Worm (Caenorhabditis elegans) whole organism, mixed stage, embryonic: ENCODE measurements around the gene K12H6.8.

Source experiments
- M03D4.4 ChIP-seq: sonication (generic microtip); optimal IDR thresholded peaks from 2 replicates; lab custom pipeline; 2017; ENCODE audit warnings: mild to moderate bottlenecking, missing genetic modification characterization, missing compliant biosample characterization
- bed-3 ChIP-seq: fragments of 200-800 bp; sonication (Bioruptor generic); optimal IDR thresholded peaks from 3 replicates; lab custom pipeline; 2018; ENCODE audit warnings: mild to moderate bottlenecking, missing genetic modification characterization, moderate library complexity, missing compliant biosample characterization
- blmp-1 ChIP-seq: fragments of 150-350 bp; optimal IDR thresholded peaks from 2 replicates; lab custom pipeline; 2014; ENCODE audit warnings: missing biosample characterization, missing genetic modification characterization
- ceh-43 ChIP-seq: fragments of 200-800 bp; sonication (Bioruptor generic); optimal IDR thresholded peaks from 2 replicates; lab custom pipeline; 2018; ENCODE audit warnings: mild to moderate bottlenecking, missing genetic modification characterization, moderate library complexity, missing compliant biosample characterization
- ceh-83 ChIP-seq: fragments of 200-800 bp; sonication (Bioruptor generic); optimal IDR thresholded peaks from 2 replicates; lab custom pipeline; 2018; ENCODE audit warnings: mild to moderate bottlenecking, missing genetic modification characterization, missing compliant biosample characterization
- ces-1 ChIP-seq: fragments of 150-350 bp; optimal IDR thresholded peaks from 2 replicates; lab custom pipeline; 2014; ENCODE audit warnings: missing biosample characterization, missing genetic modification reagents, missing genetic modification characterization
- drap-1 ChIP-seq: fragments of 200-800 bp; sonication (Bioruptor generic); optimal IDR thresholded peaks from 3 replicates; lab custom pipeline; 2018; ENCODE audit warnings: mild to moderate bottlenecking, missing genetic modification characterization, missing compliant biosample characterization
- elt-1 ChIP-seq: sonication (generic microtip); optimal IDR thresholded peaks from 2 replicates; lab custom pipeline; 2017; ENCODE audit warnings: missing genetic modification characterization, mild to moderate bottlenecking, missing compliant biosample characterization, antibody characterized with exemption, moderate library complexity, borderline replicate concordance; ENCODE audit not compliant: insufficient read depth
- elt-3 ChIP-seq: fragments of 150-350 bp; optimal IDR thresholded peaks from 2 replicates; lab custom pipeline; 2014; ENCODE audit warnings: missing biosample characterization, missing genetic modification characterization
- flh-1 ChIP-seq: fragments of 200-800 bp; sonication (Bioruptor generic); optimal IDR thresholded peaks from 2 replicates; lab custom pipeline; 2018; ENCODE audit warnings: mild to moderate bottlenecking, missing genetic modification characterization, moderate library complexity, missing compliant biosample characterization
- ham-2 ChIP-seq: fragments of 200-800 bp; sonication (Bioruptor generic); optimal IDR thresholded peaks from 2 replicates; lab custom pipeline; 2018; ENCODE audit warnings: mild to moderate bottlenecking, missing genetic modification characterization, missing compliant biosample characterization
- hlh-1 ChIP-seq: fragments of 150-350 bp; optimal IDR thresholded peaks from 2 replicates; lab custom pipeline; 2014; ENCODE audit warnings: missing biosample characterization, missing genetic modification reagents, missing genetic modification characterization
- lin-13 ChIP-seq: fragments of 150-350 bp; optimal IDR thresholded peaks from 2 replicates; lab custom pipeline; 2014; ENCODE audit warnings: missing biosample characterization, missing genetic modification characterization
- lin-32 ChIP-seq: fragments of 200-800 bp; sonication (Bioruptor generic); optimal IDR thresholded peaks from 2 replicates; lab custom pipeline; 2018; ENCODE audit warnings: mild to moderate bottlenecking, missing genetic modification characterization, missing compliant biosample characterization
- lsy-2 ChIP-seq: fragments of 150-350 bp; optimal IDR thresholded peaks from 2 replicates; lab custom pipeline; 2014; ENCODE audit warnings: missing biosample characterization, missing genetic modification characterization
- mab-5 ChIP-seq: fragments of 150-350 bp; optimal IDR thresholded peaks from 2 replicates; lab custom pipeline; 2014; ENCODE audit warnings: missing biosample characterization, missing genetic modification characterization
- mep-1 ChIP-seq: fragments of 150-350 bp; optimal IDR thresholded peaks from 2 replicates; lab custom pipeline; 2017; ENCODE audit warnings: missing biosample characterization, missing genetic modification reagents, missing genetic modification characterization, inconsistent platforms
- nhr-28 ChIP-seq: fragments of 150-350 bp; optimal IDR thresholded peaks from 2 replicates; lab custom pipeline; 2014; ENCODE audit warnings: missing biosample characterization, missing genetic modification characterization
- nhr-76 ChIP-seq: sonication (generic microtip); optimal IDR thresholded peaks from 2 replicates; lab custom pipeline; 2017; ENCODE audit warnings: missing biosample characterization, missing genetic modification characterization
- pha-4 ChIP-seq: fragments of 150-350 bp; optimal IDR thresholded peaks from 2 replicates; lab custom pipeline; 2018; ENCODE audit warnings: missing biosample characterization, missing genetic modification reagents, missing genetic modification characterization
- sem-2 ChIP-seq: fragments of 200-800 bp; sonication (Bioruptor generic); optimal IDR thresholded peaks from 2 replicates; lab custom pipeline; 2018; ENCODE audit warnings: mild to moderate bottlenecking, missing genetic modification characterization, missing compliant biosample characterization
- snpc-4 ChIP-seq: fragments of 150-350 bp; optimal IDR thresholded peaks from 2 replicates; lab custom pipeline; 2014; ENCODE audit warnings: missing biosample characterization, missing genetic modification characterization
- tbx-8 ChIP-seq: fragments of 200-800 bp; sonication (Bioruptor generic); optimal IDR thresholded peaks from 2 replicates; lab custom pipeline; 2018; ENCODE audit warnings: mild to moderate bottlenecking, missing genetic modification characterization, moderate library complexity, missing compliant biosample characterization
- unc-120 ChIP-seq: sonication (generic microtip); optimal IDR thresholded peaks from 2 replicates; lab custom pipeline; 2017; ENCODE audit warnings: missing genetic modification characterization, missing compliant biosample characterization; ENCODE audit not compliant: poor library complexity, severe bottlenecking
- unc-39 ChIP-seq: fragments of 150-350 bp; optimal IDR thresholded peaks from 2 replicates; lab custom pipeline; 2014; ENCODE audit warnings: missing biosample characterization, missing genetic modification characterization
- zip-8 ChIP-seq: fragments of 150-350 bp; optimal IDR thresholded peaks from 2 replicates; lab custom pipeline; 2014; ENCODE audit warnings: missing biosample characterization, missing genetic modification characterization
- ztf-11 ChIP-seq: fragments of 150-350 bp; optimal IDR thresholded peaks from 2 replicates; lab custom pipeline; 2014; ENCODE audit warnings: missing biosample characterization, missing genetic modification characterization

The K12H6.8 gene

DNA sequence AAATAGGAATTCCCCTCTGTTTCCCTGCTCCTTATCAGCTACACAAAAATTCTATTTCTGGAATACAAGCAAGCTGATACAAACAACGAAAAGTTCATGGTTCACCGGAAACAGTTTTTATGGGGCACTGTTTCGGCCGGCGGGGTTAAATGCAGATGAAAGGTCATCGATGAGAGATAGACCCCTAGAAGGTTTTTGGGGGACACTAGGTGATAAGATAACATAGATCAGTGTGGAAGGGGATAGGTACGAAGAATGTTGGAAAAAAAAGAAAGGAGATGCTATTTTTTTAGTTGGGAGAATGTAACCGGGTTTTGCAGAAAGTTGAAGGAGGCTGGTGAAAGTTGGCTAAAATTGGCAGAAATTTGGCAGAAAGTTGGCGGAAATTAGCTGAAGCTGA, 22.1 kb upstream of the K12H6.8 start:
- TF ChIP-seq flh-1: no peak
- TF ChIP-seq ceh-43: no peak
- no peak for TF ChIP-seq bed-3 (GFP tag; lab: Kevin White, UChicago)
- no peak for TF ChIP-seq lsy-2
- TF ChIP-seq mab-5 (tag; lab: Kevin White, UChicago): no peak
- TF ChIP-seq tbx-8: no peak
- no peak for TF ChIP-seq lin-13 (tag; lab: Kevin White, UChicago)
- TF ChIP-seq ces-1 (GFP tag; lab: Kevin White, UChicago): no peak
- no peak for TF ChIP-seq unc-39 (tag; lab: Kevin White, UChicago)
- TF ChIP-seq pha-4: no peak
- TF ChIP-seq, all 35 proteins: peak for 0

DNA sequence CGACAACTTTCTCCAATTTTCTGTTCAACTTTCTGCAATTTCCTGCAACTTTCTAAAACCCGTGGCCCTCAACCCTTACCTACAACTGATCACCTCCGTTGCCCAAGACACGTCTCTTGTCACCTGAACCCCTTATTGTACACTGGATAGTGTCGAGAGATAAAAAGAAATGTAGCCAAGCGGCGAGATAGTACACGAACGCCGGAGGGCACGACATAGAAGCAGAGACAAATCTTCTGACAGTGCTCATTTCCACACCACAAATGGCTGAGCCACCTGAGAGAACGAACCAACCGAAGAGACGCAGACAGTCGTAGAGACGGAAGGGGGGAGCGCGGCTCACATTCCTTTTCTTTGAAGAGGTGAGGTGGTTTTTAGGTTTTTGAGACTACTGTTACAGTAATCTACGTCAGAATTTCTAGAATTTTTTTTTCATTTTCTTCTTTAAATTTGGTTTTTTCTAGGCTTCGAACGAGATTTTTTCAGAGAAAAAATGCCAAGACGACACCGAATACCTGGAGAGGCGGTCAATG, 20.0 kb upstream of the K12H6.8 start, which contains the start of gene K12H6.12:
Gene K12H6.12 (plus strand): TSS at position 483 of the 533 bp plus-strand sequence.
- TF ChIP-seq unc-120 (tag; lab: Kevin White, UChicago): no peak
- no peak for TF ChIP-seq snpc-4
- no peak for TF ChIP-seq elt-3 (tag; lab: Kevin White, UChicago)
- TF ChIP-seq pha-4: no peak
- no peak for TF ChIP-seq lin-32 (GFP tag; lab: Kevin White, UChicago)
- no peak for TF ChIP-seq ceh-43
- no peak for TF ChIP-seq ceh-83 (GFP tag; lab: Kevin White, UChicago)
- TF ChIP-seq ham-2 (GFP tag; lab: Kevin White, UChicago): no peak
- TF ChIP-seq M03D4.4 (tag; lab: Kevin White, UChicago): no peak
- no peak for TF ChIP-seq blmp-1
- TF ChIP-seq bed-3 (GFP tag; lab: Kevin White, UChicago): no peak
- no peak for TF ChIP-seq drap-1
- TF ChIP-seq elt-1 (tag; lab: Kevin White, UChicago): no peak

DNA sequence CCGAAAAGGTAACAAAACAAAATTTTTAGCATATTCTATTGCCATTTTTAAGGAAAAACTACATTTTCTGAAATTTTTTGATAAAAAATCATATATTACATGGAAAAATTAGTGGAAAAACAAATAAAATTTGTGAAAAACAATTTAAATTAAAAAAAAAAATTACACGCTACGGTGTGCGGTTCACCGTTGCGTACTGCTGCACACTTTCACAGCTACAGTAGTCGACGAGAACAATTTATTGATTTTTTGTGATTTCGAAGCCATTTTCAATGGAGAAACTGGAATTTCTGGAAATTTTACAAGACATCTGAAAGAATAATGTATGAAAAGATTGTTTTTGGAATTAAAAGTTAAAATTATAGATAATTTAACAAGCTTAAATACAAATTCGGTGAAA, 12.7 kb upstream of the K12H6.8 start:
- no peak for TF ChIP-seq mep-1

DNA sequence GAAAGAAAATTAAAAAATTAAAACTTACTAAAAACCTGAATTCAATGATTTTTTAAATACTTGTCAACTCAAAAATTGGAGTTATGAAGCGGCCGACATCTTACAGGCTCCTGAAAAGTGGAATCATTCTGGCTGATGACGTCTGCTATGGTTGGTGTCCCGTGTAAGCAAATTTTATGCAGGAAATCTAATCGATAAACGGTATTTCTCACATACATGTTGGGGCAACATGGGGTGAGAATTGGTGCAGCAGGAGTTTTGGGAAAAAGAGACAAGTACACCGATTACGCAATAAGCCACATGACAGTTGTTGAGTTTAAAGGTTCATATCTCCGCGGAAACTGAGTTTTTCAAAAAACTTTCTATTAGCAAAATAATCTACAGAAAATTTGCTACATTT, 12.3 kb upstream of the K12H6.8 start, which contains the start of gene K12H6.2:
Gene K12H6.2 (minus strand): TSS at position 101 of the 400 bp plus-strand sequence.
- no peak for TF ChIP-seq ces-1 (GFP tag; lab: Kevin White, UChicago)
- peak; percentile 46 for TF ChIP-seq zip-8 (tag; lab: Kevin White, UChicago)

DNA sequence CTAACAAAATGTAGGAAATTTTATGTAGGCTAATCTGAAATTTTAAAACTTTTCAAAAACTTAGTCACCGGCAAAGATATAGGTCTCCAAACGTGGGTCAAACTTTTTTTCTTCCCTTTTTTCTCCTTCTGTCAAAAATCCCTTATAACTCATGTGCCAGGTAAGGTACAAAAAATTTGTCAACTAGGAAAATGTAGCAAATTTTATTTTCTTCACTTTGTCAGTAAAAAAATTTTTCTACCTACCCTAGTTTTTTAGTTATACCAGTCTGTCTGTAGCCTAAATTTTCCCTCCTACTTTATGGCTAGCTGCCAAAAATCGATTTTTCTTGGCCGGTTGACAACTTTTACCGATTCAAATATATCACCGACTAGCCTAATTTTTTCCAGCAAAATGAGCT, 11.0 kb upstream of the K12H6.8 start, which contains the start of gene set-13:
Gene set-13 (plus strand): TSS at position 301 of the 400 bp plus-strand sequence.
- TF ChIP-seq bed-3 (GFP tag; lab: Kevin White, UChicago): no peak
- no peak for TF ChIP-seq hlh-1
- no peak for TF ChIP-seq ztf-11 (tag; lab: Kevin White, UChicago)
- no peak for TF ChIP-seq nhr-28

DNA sequence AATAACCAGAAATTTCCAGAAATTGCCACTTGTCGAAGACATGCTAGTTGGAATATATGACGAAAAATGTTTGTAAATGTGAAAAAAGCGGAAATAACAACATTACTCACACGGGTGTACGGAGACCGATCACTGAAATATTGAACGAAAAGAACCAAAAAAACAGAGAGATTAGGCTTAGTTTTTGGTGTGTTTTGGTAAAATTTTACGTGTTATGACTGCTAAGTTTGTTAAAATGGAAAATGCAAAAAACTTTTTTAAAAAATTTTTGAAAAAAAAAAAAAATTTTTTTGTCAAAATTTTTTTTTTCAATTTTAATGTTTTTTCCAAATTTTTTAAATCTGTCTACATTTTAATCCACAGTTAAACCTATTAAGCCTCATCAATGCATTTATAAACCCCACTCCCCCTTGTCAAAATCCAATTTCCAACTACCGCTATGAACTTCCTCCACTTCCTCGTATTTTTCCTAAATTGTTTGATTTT, 5.2 kb upstream of the K12H6.8 start, which contains the start of the genes fut-4 and K12H6.10:
Gene fut-4 (minus strand): TSS at position 101 of the 486 bp plus-strand sequence.
Gene K12H6.10 (plus strand): TSS at position 436 of the 486 bp plus-strand sequence.
- TF ChIP-seq nhr-76 (tag; lab: Kevin White, UChicago) (no peak), drap-1 (no peak), mab-5 (tag; lab: Kevin White, UChicago) (no peak), sem-2 (no peak), elt-1 (tag; lab: Kevin White, UChicago) (no peak), blmp-1 (no peak)

DNA sequence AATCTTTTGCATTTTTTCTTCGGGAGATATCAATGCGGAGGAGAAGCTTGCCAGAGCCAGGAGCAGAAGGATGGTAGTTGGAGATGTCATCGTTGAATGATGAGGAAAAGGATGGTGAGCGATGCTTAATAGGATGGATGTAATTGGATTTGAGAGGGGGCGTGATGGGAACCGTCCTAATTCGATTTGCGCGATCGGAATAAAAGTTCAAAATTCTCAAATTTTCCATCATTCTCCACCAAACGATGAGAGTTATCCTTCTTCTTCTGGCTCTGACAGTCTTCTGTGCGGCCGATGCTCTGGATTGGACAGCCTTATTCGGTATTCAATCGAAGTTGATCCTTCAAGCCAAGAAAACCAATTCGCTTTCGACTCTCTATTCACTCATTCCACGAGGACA, 3.5 kb upstream of the K12H6.8 start, which contains the start of the genes K12H6.4 and K12H6.9:
Gene K12H6.4 (minus strand): TSS at position 101 of the 400 bp plus-strand sequence.
Gene K12H6.9 (plus strand): TSS at position 236 of the 400 bp plus-strand sequence.
- TF ChIP-seq snpc-4 (no peak), zip-8 (tag; lab: Kevin White, UChicago) (no peak), sem-2 (no peak), elt-1 (tag; lab: Kevin White, UChicago) (no peak)
